Fruit fly (Drosophila melanogaster) whole organism, embryonic: Measurements from ENCODE around the gene Notum.

Experiments used
- CG10979 ChIP-seq: fragments of 200-800 bp; sonication (Bioruptor generic); optimal IDR thresholded peaks from 2 replicates; lab custom pipeline; 2018; ENCODE audit warnings: missing biosample characterization, mild to moderate bottlenecking, missing genetic modification characterization, moderate library complexity
- br ChIP-seq: fragments of >200 bp; optimal IDR thresholded peaks from 2 replicates; lab custom pipeline; 2017
- hb ChIP-seq: fragments of 200-800 bp; sonication (Bioruptor generic); IDR thresholded peaks from 3 replicates; pipeline ENCODE4 v1.3.6; 2022; ENCODE audit warnings: missing biosample characterization, missing genetic modification characterization; ENCODE audit not compliant: partially characterized antibody
- tin ChIP-seq: fragments of 200-800 bp; sonication (Bioruptor generic); optimal IDR thresholded peaks from 3 replicates; lab custom pipeline; 2016; ENCODE audit warnings: missing biosample characterization, missing genetic modification characterization

- TF ChIP-seq tin (GFP tag; lab: Kevin White, UChicago), result no peak
- no peak for TF ChIP-seq hb (GFP tag; lab: Robert Waterston, UW)
- no peak for TF ChIP-seq br
- TF ChIP-seq CG10979 (tag; lab: Kevin White, UChicago), result no peak
These were observed 21.1 kb upstream of the Notum start for dm6 chr3L:16002116-16002716.
